Worm (Caenorhabditis elegans): ENCODE results near the gene osm-9.

The osm-9 gene

ce11 chrIV:3559201-3559600 lies 2.0 kb upstream of the osm-9 start:
- no peak for TF ChIP-seq unc-62 (GFP tag; optimal IDR thresholded peaks at IDR 0.05)

DNA sequence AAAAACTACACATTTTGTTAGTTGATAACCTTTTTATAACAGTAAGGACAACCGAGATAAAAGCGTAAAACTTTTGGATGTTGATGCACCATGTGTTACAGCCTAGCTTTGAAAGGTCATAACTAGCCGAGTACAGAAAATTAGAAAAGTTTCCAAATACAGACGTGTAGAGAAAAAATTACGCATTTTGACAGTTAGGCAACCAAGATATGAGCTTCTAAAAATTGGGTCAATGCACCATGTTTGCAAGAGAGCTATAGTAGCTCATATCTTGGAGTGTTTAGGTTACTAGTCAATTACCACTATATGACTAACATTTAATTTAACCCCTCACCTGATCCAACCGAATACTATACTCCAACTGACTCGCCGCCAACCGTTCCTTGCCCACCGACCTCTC lies 4.3 kb downstream of the osm-9 start:
- TF ChIP-seq unc-62 (GFP tag; optimal IDR thresholded peaks at IDR 0.05), result no peak

ce11 chrIV:3551777-3552462 lies 5.3 kb downstream of the osm-9 start:
- no peak for TF ChIP-seq unc-62 (GFP tag; optimal IDR thresholded peaks at IDR 0.05)

DNA sequence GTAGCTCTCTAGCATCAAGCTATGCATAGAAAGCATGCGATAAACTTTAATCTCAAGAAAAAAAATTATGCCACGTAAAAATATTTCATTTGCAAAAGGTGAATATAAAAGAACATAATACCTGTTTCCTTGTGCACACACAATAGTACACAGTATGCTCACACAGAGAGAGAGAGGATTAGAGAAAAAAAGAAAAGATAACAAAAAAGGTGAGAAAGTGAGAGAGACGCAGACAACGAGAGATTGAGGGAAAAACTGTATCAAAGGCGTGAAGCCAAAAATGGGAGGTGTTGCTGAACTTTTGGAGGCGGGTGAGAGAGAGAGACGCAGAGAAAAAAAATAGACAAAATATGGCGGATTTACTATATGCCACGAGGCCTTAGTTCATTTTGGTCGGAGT lies 8.9 kb downstream of the osm-9 start:
- TF ChIP-seq unc-62 (GFP tag; optimal IDR thresholded peaks at IDR 0.05), result no peak

ce11 chrIV:3547500-3547899 lies 9.7 kb downstream of the osm-9 start, which contains the start of gene nstp-6:
Gene nstp-6, minus strand, starts transcription at chrIV:3547600.
- TF ChIP-seq unc-62 (GFP tag; optimal IDR thresholded peaks at IDR 0.05), result no peak

DNA sequence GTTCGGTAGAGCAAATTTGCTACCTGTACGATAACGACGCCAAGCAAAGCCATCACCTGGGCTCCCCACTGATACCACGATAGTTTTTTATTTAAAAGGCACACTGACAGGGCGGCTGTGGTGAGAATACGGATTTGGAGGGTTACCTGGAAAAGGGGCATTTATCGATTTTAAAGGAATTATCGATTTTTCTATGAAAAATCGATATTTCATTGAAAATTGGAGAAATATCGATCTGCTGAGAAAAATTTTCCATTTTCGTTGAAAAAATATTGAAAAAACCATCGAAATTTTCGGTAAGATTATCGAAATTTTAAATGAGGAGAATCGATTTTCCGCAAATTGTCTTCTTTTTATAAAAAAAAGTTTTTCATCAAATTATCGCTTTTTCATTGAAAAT lies 12.2 kb downstream of the osm-9 start:
- TF ChIP-seq unc-62 (GFP tag; optimal IDR thresholded peaks at IDR 0.05), result no peak

DNA sequence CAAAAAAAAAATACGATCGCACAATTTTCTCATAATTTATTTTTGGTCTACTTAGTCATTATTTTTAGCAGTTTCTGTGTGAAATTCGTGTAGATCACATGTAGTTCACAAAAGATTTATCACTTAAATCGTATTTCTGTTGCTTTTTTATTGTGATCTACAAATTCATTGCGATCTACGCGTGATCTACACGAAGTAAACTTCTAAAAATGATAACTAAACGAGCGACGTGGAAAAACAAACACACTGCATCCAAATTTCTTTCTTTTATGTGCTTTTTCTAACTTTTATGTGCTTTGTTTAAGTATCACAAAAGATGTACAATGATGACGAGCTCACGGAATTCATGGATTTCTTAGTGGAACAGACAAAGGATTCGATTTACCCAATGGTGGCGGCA lies 17.4 kb downstream of the osm-9 start, which contains the start of gene B0212.3:
TSS of gene B0212.3 (plus strand) at position 301 of the 400 bp plus-strand sequence.
- no peak for TF ChIP-seq unc-62 (GFP tag; optimal IDR thresholded peaks at IDR 0.05)

- TF ChIP-seq unc-62 (GFP tag; optimal IDR thresholded peaks at IDR 0.05), result no peak
Observed at ce11 chrIV:3539253-3539652, 18.0 kb downstream of the osm-9 start.

- TF ChIP-seq unc-62 (GFP tag; optimal IDR thresholded peaks at IDR 0.05), result no peak
Observed at ce11 chrIV:3532989-3533388, 24.2 kb downstream of the osm-9 start.

DNA sequence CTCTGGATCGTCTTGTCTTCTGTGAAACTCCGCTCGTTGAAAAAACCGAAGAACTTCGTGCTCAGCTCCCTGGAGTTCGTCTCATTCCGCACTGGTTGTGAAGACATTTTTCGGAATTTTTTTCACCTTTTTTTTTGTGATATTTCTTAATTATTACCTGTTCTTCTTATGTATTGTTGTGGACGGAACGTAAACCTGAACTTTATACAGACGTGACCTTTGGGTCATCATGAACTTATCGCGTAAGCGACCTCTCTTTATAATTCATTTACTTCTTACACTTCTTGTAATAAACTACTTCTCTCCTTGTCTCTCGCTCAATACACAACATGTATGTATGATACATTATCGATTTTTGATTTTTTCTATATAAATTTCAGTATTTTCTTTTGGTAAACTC lies 25.1 kb downstream of the osm-9 start, which contains the start of gene M57.1:
TSS of gene M57.1 (plus strand) at position 301 of the 400 bp plus-strand sequence.
- no peak for TF ChIP-seq unc-62 (GFP tag; optimal IDR thresholded peaks at IDR 0.05)

- no peak for TF ChIP-seq unc-62 (GFP tag; optimal IDR thresholded peaks at IDR 0.05)
Observed at ce11 chrIV:3531535-3531934, 25.7 kb downstream of the osm-9 start.

- TF ChIP-seq unc-62 (GFP tag; optimal IDR thresholded peaks at IDR 0.05), result no peak
Observed at ce11 chrIV:3527878-3528277, 29.4 kb downstream of the osm-9 start.

DNA sequence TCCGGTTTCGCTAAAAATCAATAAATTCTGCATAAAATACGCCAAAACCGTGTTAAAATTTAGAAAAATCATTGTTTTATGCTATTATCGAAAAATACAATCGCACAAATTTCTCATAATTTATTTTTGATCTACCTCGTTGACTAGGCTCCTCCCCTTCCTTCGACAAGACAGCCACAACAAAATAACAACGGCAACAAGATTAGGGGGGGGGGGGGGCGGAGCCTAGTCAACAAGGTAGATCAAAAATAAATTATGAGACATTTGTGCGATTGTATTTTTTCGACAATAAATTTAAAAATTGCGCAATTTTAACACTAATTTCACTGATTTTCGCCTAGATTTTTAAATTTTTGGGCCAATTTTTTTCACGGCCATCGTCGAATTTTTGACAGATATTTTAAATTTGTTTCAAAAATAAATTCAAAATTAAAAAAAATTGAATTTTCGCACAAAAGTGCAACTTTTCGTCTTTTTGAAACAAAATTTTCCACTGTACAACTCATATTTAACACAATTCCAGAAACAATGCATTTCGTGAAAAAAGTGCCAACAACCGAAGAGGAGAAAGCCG lies 30.3 kb downstream of the osm-9 start, which contains the start of gene M57.2:
TSS of gene M57.2 (plus strand) at position 524 of the 574 bp plus-strand sequence.
- no peak for TF ChIP-seq unc-62 (GFP tag; optimal IDR thresholded peaks at IDR 0.05)

ce11 chrIV:3526144-3526797 lies 31.0 kb downstream of the osm-9 start:
- TF ChIP-seq unc-62 (GFP tag; optimal IDR thresholded peaks at IDR 0.05), result no peak

- TF ChIP-seq unc-62 (GFP tag; optimal IDR thresholded peaks at IDR 0.05), result no peak
Observed at ce11 chrIV:3524584-3525020, 32.6 kb downstream of the osm-9 start.

DNA sequence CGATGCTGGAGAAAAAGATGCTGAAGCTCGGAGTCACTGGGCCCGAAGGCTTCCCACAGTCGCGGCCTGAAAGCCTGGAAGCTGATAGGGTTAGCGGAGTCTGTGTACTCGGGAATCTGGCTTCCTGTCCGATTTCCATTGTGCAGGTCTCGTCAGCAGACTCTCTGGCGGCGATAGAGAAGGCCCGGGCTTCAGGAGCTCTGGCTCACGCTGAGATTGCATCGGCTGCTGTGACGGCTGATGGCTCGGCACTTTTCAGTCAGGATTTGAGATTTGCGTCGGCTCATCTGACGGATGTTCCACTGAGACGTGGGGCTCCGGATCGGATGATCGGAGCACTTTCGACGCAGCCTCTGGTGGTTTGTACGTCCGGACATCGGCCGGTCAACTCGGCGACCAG lies 33.8 kb downstream of the osm-9 start:
- TF ChIP-seq unc-62 (GFP tag; optimal IDR thresholded peaks at IDR 0.05), result no peak

DNA sequence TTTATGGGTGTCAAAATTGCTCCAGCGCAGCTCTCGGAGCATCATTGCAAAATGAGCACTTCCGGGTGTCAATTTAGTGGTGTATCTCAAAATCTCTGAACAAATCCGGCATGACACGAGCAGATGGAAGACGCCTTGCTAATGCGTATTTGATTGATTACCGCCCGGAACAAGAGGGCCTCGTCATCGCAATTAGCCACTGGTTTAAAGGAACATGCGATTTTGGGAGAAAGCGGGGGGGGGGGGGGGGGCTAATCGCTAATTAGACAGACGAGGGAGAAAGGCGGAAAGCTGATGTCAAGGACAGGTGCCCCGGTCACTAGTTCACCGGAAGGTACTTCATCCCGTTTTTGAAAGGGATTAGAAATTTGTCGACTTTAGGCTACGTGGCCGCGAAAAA lies 35.5 kb downstream of the osm-9 start:
- no peak for TF ChIP-seq unc-62 (GFP tag; optimal IDR thresholded peaks at IDR 0.05)

All from whole organism, dauer.